Worm (Caenorhabditis elegans) whole organism, mixed stage, embryonic: ENCODE data around the gene T24E12.12.

Source experiments
- blmp-1 ChIP-seq: fragments of 150-350 bp; optimal IDR thresholded peaks from 2 replicates; lab custom pipeline; 2014; ENCODE audit warnings: missing biosample characterization, missing genetic modification characterization
- elt-1 ChIP-seq: sonication (generic microtip); optimal IDR thresholded peaks from 2 replicates; lab custom pipeline; 2017; ENCODE audit warnings: missing genetic modification characterization, mild to moderate bottlenecking, missing compliant biosample characterization, antibody characterized with exemption, moderate library complexity, borderline replicate concordance; ENCODE audit not compliant: insufficient read depth
- elt-3 ChIP-seq: fragments of 150-350 bp; optimal IDR thresholded peaks from 2 replicates; lab custom pipeline; 2014; ENCODE audit warnings: missing biosample characterization, missing genetic modification characterization
- lsy-2 ChIP-seq: fragments of 150-350 bp; optimal IDR thresholded peaks from 2 replicates; lab custom pipeline; 2014; ENCODE audit warnings: missing biosample characterization, missing genetic modification characterization
- mab-5 ChIP-seq: fragments of 150-350 bp; optimal IDR thresholded peaks from 2 replicates; lab custom pipeline; 2014; ENCODE audit warnings: missing biosample characterization, missing genetic modification characterization
- nhr-12 ChIP-seq: fragments of 150-350 bp; optimal IDR thresholded peaks from 2 replicates; lab custom pipeline; 2014; ENCODE audit warnings: missing biosample characterization, missing genetic modification characterization
- nhr-76 ChIP-seq: sonication (generic microtip); optimal IDR thresholded peaks from 2 replicates; lab custom pipeline; 2017; ENCODE audit warnings: missing biosample characterization, missing genetic modification characterization
- pha-4 ChIP-seq: fragments of 150-350 bp; optimal IDR thresholded peaks from 2 replicates; lab custom pipeline; 2018; ENCODE audit warnings: missing biosample characterization, missing genetic modification reagents, missing genetic modification characterization
- unc-39 ChIP-seq: fragments of 150-350 bp; optimal IDR thresholded peaks from 2 replicates; lab custom pipeline; 2014; ENCODE audit warnings: missing biosample characterization, missing genetic modification characterization
- ztf-11 ChIP-seq: fragments of 150-350 bp; optimal IDR thresholded peaks from 2 replicates; lab custom pipeline; 2014; ENCODE audit warnings: missing biosample characterization, missing genetic modification characterization

- TF ChIP-seq elt-3 (tag; lab: Kevin White, UChicago) (no peak), ztf-11 (tag; lab: Kevin White, UChicago) (no peak), pha-4 (no peak), elt-1 (no peak), unc-39 (tag; lab: Kevin White, UChicago) (no peak), nhr-12 (tag; lab: Kevin White, UChicago) (no peak), nhr-76 (no peak), lsy-2 (tag; lab: Kevin White, UChicago) (no peak), blmp-1 (tag; lab: Kevin White, UChicago) (no peak), mab-5 (tag; lab: Kevin White, UChicago) (no peak)
These were observed 34.2 kb downstream of the T24E12.12 start, which contains the start of gene fbxb-99 for ce11 chrII:3793336-3793735.
